Worm (Caenorhabditis elegans): Measurements from ENCODE around the gene C45G9.6.

Gene C45G9.6

ce11 chrIII:5077150-5077814 is 41.0 kb downstream of the C45G9.6 start, which contains the start of gene alh-1:
Gene alh-1 (plus strand): TSS chrIII:5077764.
- no peak for TF ChIP-seq pax-1 (tag; optimal IDR thresholded peaks at IDR 0.05)
- no peak for TF ChIP-seq nhr-232 (tag; optimal IDR thresholded peaks at IDR 0.05)
- TF ChIP-seq ceh-30 (tag; optimal IDR thresholded peaks at IDR 0.05), result no peak
- TF ChIP-seq ama-1 (optimal IDR thresholded peaks at IDR 0.05), result no peak
- TF ChIP-seq gmeb-2 (tag; optimal IDR thresholded peaks at IDR 0.05), result no peak
- TF ChIP-seq pqm-1 (tag; optimal IDR thresholded peaks at IDR 0.05), result no peak
- TF ChIP-seq lin-11 (tag; optimal IDR thresholded peaks at IDR 0.05), result no peak
- TF ChIP-seq F13H6.1 (tag; optimal IDR thresholded peaks at IDR 0.05), result no peak
- TF ChIP-seq elt-2 (tag; optimal IDR thresholded peaks at IDR 0.05), result peak; percentile 61

- TF ChIP-seq F13H6.1 (tag; optimal IDR thresholded peaks at IDR 0.05) (no peak), elt-2 (tag; optimal IDR thresholded peaks at IDR 0.05) (peak; percentile 15)
Observed at ce11 chrIII:5078062-5078461, 41.8 kb downstream of the C45G9.6 start.

- TF ChIP-seq pax-1 (tag; optimal IDR thresholded peaks at IDR 0.05) (no peak), gmeb-2 (tag; optimal IDR thresholded peaks at IDR 0.05) (peak; percentile 29), tbx-2 (tag; optimal IDR thresholded peaks at IDR 0.05) (peak; percentile 68), zip-5 (tag; optimal IDR thresholded peaks at IDR 0.05) (peak; percentile 72), ets-4 (tag; optimal IDR thresholded peaks at IDR 0.05) (peak; percentile 82), syd-9 (tag; optimal IDR thresholded peaks at IDR 0.05) (no peak), npax-4 (tag; optimal IDR thresholded peaks at IDR 0.05) (peak; percentile 29), K02D7.2 (tag; optimal IDR thresholded peaks at IDR 0.05) (peak; percentile 65), fkh-10 (GFP tag; optimal IDR thresholded peaks at IDR 0.05) (no peak), eyg-1 (tag; optimal IDR thresholded peaks at IDR 0.05) (no peak), ztf-16 (tag; optimal IDR thresholded peaks at IDR 0.05) (peak; percentile 51), ceh-9 (tag; optimal IDR thresholded peaks at IDR 0.05) (peak; percentile 14), elt-2 (tag; optimal IDR thresholded peaks at IDR 0.05) (peak; percentile 76), ceh-30 (tag; optimal IDR thresholded peaks at IDR 0.05) (no peak), elt-4 (tag; optimal IDR thresholded peaks at IDR 0.05) (no peak), ceh-48 (tag; optimal IDR thresholded peaks at IDR 0.05) (no peak), fkh-6 (tag; optimal IDR thresholded peaks at IDR 0.05) (peak; percentile 78), nhr-232 (tag; optimal IDR thresholded peaks at IDR 0.05) (peak; percentile 57), pha-2 (tag; optimal IDR thresholded peaks at IDR 0.05) (peak; percentile 66), pag-3 (tag; optimal IDR thresholded peaks at IDR 0.05; ENCODE audit: borderline replicate concordance) (no peak), K09A11.1 (tag; optimal IDR thresholded peaks at IDR 0.05; ENCODE audit: insufficient read depth) (no peak), dmd-4 (tag; optimal IDR thresholded peaks at IDR 0.05; ENCODE audit: borderline replicate concordance) (no peak), unc-86 (tag; optimal IDR thresholded peaks at IDR 0.05) (peak; percentile 57), ceh-6 (GFP tag; optimal IDR thresholded peaks at IDR 0.05) (peak; percentile 69), odd-2 (tag; optimal IDR thresholded peaks at IDR 0.05) (no peak), sox-4 (tag; optimal IDR thresholded peaks at IDR 0.05) (peak; percentile 57), mec-3 (tag; optimal IDR thresholded peaks at IDR 0.05; ENCODE audit: borderline replicate concordance) (no peak), T23F11.4 (GFP tag; optimal IDR thresholded peaks at IDR 0.05) (peak; percentile 28), unc-55 (GFP tag; optimal IDR thresholded peaks at IDR 0.05) (no peak), hlh-30 (tag; optimal IDR thresholded peaks at IDR 0.05; ENCODE audit: insufficient read depth) (no peak), ceh-19 (GFP tag; optimal IDR thresholded peaks at IDR 0.05) (peak; percentile 73), dve-1 (tag; optimal IDR thresholded peaks at IDR 0.05) (peak; percentile 53), hlh-15 (tag; optimal IDR thresholded peaks at IDR 0.05) (no peak), ceh-45 (GFP tag; IDR thresholded peaks at IDR 0.05) (peak; percentile 71), ceh-18 (tag; optimal IDR thresholded peaks at IDR 0.05) (peak; percentile 38), hlh-8 (tag; optimal IDR thresholded peaks at IDR 0.05) (no peak), rnt-1 (tag; optimal IDR thresholded peaks at IDR 0.05) (no peak), sdc-2 (tag; optimal IDR thresholded peaks at IDR 0.05) (peak; percentile 46), ceh-24 (tag; optimal IDR thresholded peaks at IDR 0.05) (peak; percentile 54), ceh-34 (tag; optimal IDR thresholded peaks at IDR 0.05) (peak; percentile 44), ama-1 (optimal IDR thresholded peaks at IDR 0.05) (no peak), sox-2 (GFP tag; IDR thresholded peaks at IDR 0.05) (peak; percentile 60)
Observed at ce11 chrIII:5080700-5081572, 44.7 kb downstream of the C45G9.6 start.
